Fruit fly (Drosophila melanogaster) whole organism, embryonic: ENCODE data around the gene Tcs3.

Experiments used
- BEAF-32 ChIP-seq: fragments of 200-800 bp; sonication (Bioruptor generic); optimal IDR thresholded peaks from 3 replicates; lab custom pipeline; 2017; ENCODE audit warnings: missing biosample characterization, missing genetic modification characterization, mild to moderate bottlenecking, moderate library complexity, missing genetic modification reagents
- Blimp-1 ChIP-seq: fragments of 200-800 bp; sonication (Bioruptor generic); optimal IDR thresholded peaks from 3 replicates; lab custom pipeline; 2018; ENCODE audit warnings: missing biosample characterization, missing genetic modification characterization, mild to moderate bottlenecking, moderate library complexity, missing genetic modification reagents
- CG10147 ChIP-seq: fragments of 200-800 bp; sonication (Bioruptor generic); optimal IDR thresholded peaks from 2 replicates; lab custom pipeline; 2019; ENCODE audit warnings: missing biosample characterization, mild to moderate bottlenecking, missing genetic modification characterization, moderate library complexity
- CG10366 ChIP-seq: fragments of 200-800 bp; sonication (Bioruptor generic); IDR thresholded peaks from 2 replicates; pipeline ENCODE4 v1.3.6; 2022; ENCODE audit warnings: missing biosample characterization, missing genetic modification characterization
- CG11504 ChIP-seq: fragments of 200-800 bp; sonication (Bioruptor generic); optimal IDR thresholded peaks from 3 replicates; lab custom pipeline; 2019; ENCODE audit warnings: missing biosample characterization, mild to moderate bottlenecking, missing genetic modification characterization, moderate library complexity
- CG11560 ChIP-seq: fragments of 200-800 bp; sonication (Bioruptor generic); IDR thresholded peaks from 3 replicates; pipeline ENCODE4 v1.3.6; 2022; ENCODE audit warnings: missing biosample characterization, missing genetic modification characterization
- CG13424 ChIP-seq: fragments of 200-800 bp; sonication (Bioruptor generic); optimal IDR thresholded peaks from 2 replicates; lab custom pipeline; 2019; ENCODE audit warnings: missing biosample characterization, mild to moderate bottlenecking, missing genetic modification characterization, moderate library complexity
- CG13894 ChIP-seq: fragments of 200-800 bp; sonication (Bioruptor generic); optimal IDR thresholded peaks from 3 replicates; lab custom pipeline; 2018; ENCODE audit warnings: missing biosample characterization, mild to moderate bottlenecking, missing genetic modification characterization, moderate library complexity
- CG17612 ChIP-seq: fragments of 200-800 bp; sonication (Bioruptor generic); IDR thresholded peaks from 2 replicates; pipeline ENCODE4 v1.3.6; 2022; ENCODE audit warnings: missing biosample characterization, missing genetic modification characterization
- CG18764 ChIP-seq: fragments of 200-800 bp; sonication (Bioruptor generic); optimal IDR thresholded peaks from 3 replicates; lab custom pipeline; 2016; ENCODE audit warnings: missing biosample characterization, missing genetic modification characterization
- CG2199 ChIP-seq: fragments of 200-800 bp; sonication (Bioruptor generic); IDR thresholded peaks from 3 replicates; pipeline ENCODE4 v1.3.6; 2022; ENCODE audit warnings: missing biosample characterization, missing genetic modification characterization
- CG3281 ChIP-seq: fragments of 200-800 bp; sonication (Bioruptor generic); optimal IDR thresholded peaks from 3 replicates; lab custom pipeline; 2017; ENCODE audit warnings: missing biosample characterization, mild to moderate bottlenecking, missing genetic modification characterization
- CG34376 ChIP-seq: fragments of 200-800 bp; sonication (Bioruptor generic); optimal IDR thresholded peaks from 2 replicates; lab custom pipeline; 2018; ENCODE audit warnings: missing biosample characterization, mild to moderate bottlenecking, missing genetic modification characterization
- CG5953 ChIP-seq: fragments of 200-800 bp; sonication (Bioruptor generic); IDR thresholded peaks from 2 replicates; pipeline ENCODE4 v1.3.6; 2022; ENCODE audit warnings: missing biosample characterization, missing genetic modification characterization
- CG6765 ChIP-seq: fragments of 200-800 bp; sonication (Bioruptor generic); optimal IDR thresholded peaks from 3 replicates; lab custom pipeline; 2017; ENCODE audit warnings: missing biosample characterization, mild to moderate bottlenecking, missing genetic modification characterization
- CG7839 ChIP-seq: fragments of 200-800 bp; sonication (Bioruptor generic); optimal IDR thresholded peaks from 3 replicates; lab custom pipeline; 2018; ENCODE audit warnings: missing biosample characterization, mild to moderate bottlenecking, missing genetic modification characterization, moderate library complexity
- CG8478 ChIP-seq: fragments of >200 bp; optimal IDR thresholded peaks from 2 replicates; lab custom pipeline; 2018
- Dbx ChIP-seq: fragments of 200-800 bp; sonication (Bioruptor generic); IDR thresholded peaks from 3 replicates; pipeline ENCODE4 v1.3.6; 2022; ENCODE audit warnings: missing biosample characterization, missing genetic modification characterization
- Dfd ChIP-seq, 2 experiments: fragments of >200 bp; optimal IDR thresholded peaks; 2 replicates each; lab custom pipeline; 2017; ENCODE audit warnings: missing biosample characterization in 2 of 2, missing genetic modification characterization in 2 of 2
- Dip3 ChIP-seq: fragments of 200-800 bp; sonication (Bioruptor generic); optimal IDR thresholded peaks from 3 replicates; lab custom pipeline; 2016; ENCODE audit warnings: missing biosample characterization, missing genetic modification characterization
- Dp ChIP-seq: fragments of 200-800 bp; sonication (Bioruptor generic); optimal IDR thresholded peaks from 2 replicates; lab custom pipeline; 2018; ENCODE audit warnings: missing biosample characterization, mild to moderate bottlenecking, missing genetic modification characterization, moderate library complexity
- Ets97D ChIP-seq: fragments of 200-800 bp; sonication (Bioruptor generic); optimal IDR thresholded peaks from 3 replicates; lab custom pipeline; 2016; ENCODE audit warnings: missing biosample characterization, missing genetic modification characterization
- HLH4C ChIP-seq: fragments of 200-800 bp; sonication (Bioruptor generic); IDR thresholded peaks from 3 replicates; pipeline ENCODE4 v1.3.6; 2022; ENCODE audit warnings: missing biosample characterization, missing genetic modification characterization; ENCODE audit not compliant: partially characterized antibody
- Hr51 ChIP-seq, 2 experiments: fragments of 200-800 bp; sonication (Bioruptor generic); optimal IDR thresholded peaks; 2 replicates in 1 of 2; 3 replicates in 1 of 2; lab custom pipeline; 2016 to 2018; ENCODE audit warnings: missing biosample characterization in 2 of 2, missing genetic modification characterization in 2 of 2, mild to moderate bottlenecking in 1 of 2, moderate library complexity in 1 of 2
- MESR4 ChIP-seq: fragments of 200-800 bp; sonication (Bioruptor generic); optimal IDR thresholded peaks from 2 replicates; lab custom pipeline; 2018; ENCODE audit warnings: missing biosample characterization, mild to moderate bottlenecking, missing genetic modification characterization, moderate library complexity
- Ptx1 ChIP-seq: fragments of 200-800 bp; sonication (Bioruptor generic); IDR thresholded peaks from 2 replicates; pipeline ENCODE4 v1.3.6; 2022; ENCODE audit warnings: missing biosample characterization, missing genetic modification characterization
- chif ChIP-seq, 2 experiments: fragments of 200-800 bp; sonication (Bioruptor generic); optimal IDR thresholded peaks; 3 replicates each; lab custom pipeline; 2016; ENCODE audit warnings: missing biosample characterization in 2 of 2, missing genetic modification characterization in 2 of 2
- croc ChIP-seq: fragments of 200-800 bp; sonication (Bioruptor generic); conservative IDR thresholded peaks from 3 replicates; pipeline ENCODE4 v1.3.6; 2022; ENCODE audit warnings: missing biosample characterization, missing genetic modification characterization
- da ChIP-seq: fragments of 200-800 bp; sonication (Bioruptor generic); optimal IDR thresholded peaks from 2 replicates; lab custom pipeline; 2016; ENCODE audit warnings: missing biosample characterization, missing genetic modification characterization
- esg ChIP-seq: fragments of 200-800 bp; sonication (Bioruptor generic); conservative IDR thresholded peaks from 2 replicates; pipeline ENCODE4 v1.3.6; 2022; ENCODE audit warnings: missing biosample characterization, missing genetic modification characterization
- fd3F ChIP-seq: fragments of 200-800 bp; sonication (Bioruptor generic); optimal IDR thresholded peaks from 2 replicates; lab custom pipeline; 2018; ENCODE audit warnings: missing biosample characterization, mild to moderate bottlenecking, missing genetic modification characterization, moderate library complexity
- gsb-n ChIP-seq: fragments of 200-800 bp; sonication (Bioruptor generic); optimal IDR thresholded peaks from 3 replicates; lab custom pipeline; 2018; ENCODE audit warnings: missing biosample characterization, mild to moderate bottlenecking, missing genetic modification characterization
- kni ChIP-seq: fragments of 200-800 bp; sonication (Bioruptor generic); optimal IDR thresholded peaks from 3 replicates; lab custom pipeline; 2017; ENCODE audit warnings: mild to moderate bottlenecking, missing biosample characterization, missing genetic modification reagents, missing genetic modification characterization
- lbe ChIP-seq: fragments of 200-800 bp; sonication (Bioruptor generic); optimal IDR thresholded peaks from 2 replicates; lab custom pipeline; 2016; ENCODE audit warnings: missing biosample characterization, mild to moderate bottlenecking, missing genetic modification characterization
- lola ChIP-seq, 3 experiments: fragments of >200 bp in 2 of 3; fragments of 200-800 bp in 1 of 3; sonication (Bioruptor generic) in 1 of 3; optimal IDR thresholded peaks; 2 replicates each; lab custom pipeline; 2017 to 2019; ENCODE audit warnings: missing biosample characterization in 3 of 3, missing genetic modification characterization in 3 of 3, mild to moderate bottlenecking in 1 of 3, moderate library complexity in 1 of 3
- nmo ChIP-seq: fragments of 200-800 bp; sonication (Bioruptor generic); optimal IDR thresholded peaks from 2 replicates; lab custom pipeline; 2018; ENCODE audit warnings: missing biosample characterization, mild to moderate bottlenecking, missing genetic modification characterization, moderate library complexity
- onecut ChIP-seq: fragments of 200-800 bp; sonication (Bioruptor generic); IDR thresholded peaks from 2 replicates; pipeline ENCODE4 v1.3.6; 2022; ENCODE audit warnings: missing biosample characterization, missing genetic modification characterization
- otp ChIP-seq: fragments of 200-800 bp; sonication (Bioruptor generic); IDR thresholded peaks from 3 replicates; pipeline ENCODE4, ENCODE4 v1.3.6; 2022; ENCODE audit warnings: missing biosample characterization, missing genetic modification characterization
- pum ChIP-seq: fragments of 200-800 bp; sonication (Bioruptor generic); optimal IDR thresholded peaks from 2 replicates; lab custom pipeline; 2016; ENCODE audit warnings: missing biosample characterization, missing genetic modification characterization
- pzg ChIP-seq: fragments of 200-800 bp; sonication (Bioruptor generic); optimal IDR thresholded peaks from 3 replicates; lab custom pipeline; 2018; ENCODE audit warnings: missing biosample characterization, mild to moderate bottlenecking, missing genetic modification characterization, moderate library complexity
- row ChIP-seq: fragments of 200-800 bp; sonication (Bioruptor generic); IDR thresholded peaks from 3 replicates; pipeline ENCODE4 v1.3.6; 2022; ENCODE audit warnings: missing biosample characterization, missing genetic modification characterization
- tap ChIP-seq: fragments of 200-800 bp; optimal IDR thresholded peaks from 3 replicates; lab custom pipeline; 2019; ENCODE audit warnings: missing biosample characterization, mild to moderate bottlenecking, missing genetic modification characterization, moderate library complexity
- tio ChIP-seq: fragments of 200-800 bp; sonication (Bioruptor generic); optimal IDR thresholded peaks from 2 replicates; lab custom pipeline; 2017; ENCODE audit warnings: missing biosample characterization, missing genetic modification characterization, inconsistent platforms
- usp ChIP-seq: fragments of >200 bp; optimal IDR thresholded peaks from 2 replicates; lab custom pipeline; 2017; ENCODE audit warnings: missing biosample characterization, missing genetic modification characterization

Gene Tcs3

dm6 chr3L:16351770-16352429, at the start of gene Tcs3, which contains the start of gene Golgin104 (continued):
- TF ChIP-seq CG3281 (no peak), CG17612 (no peak), onecut (GFP tag; lab: Robert Waterston, UW) (no peak), otp (GFP tag; lab: Robert Waterston, UW) (0 out of 3 replicates have a peak, but pooled peaks have one; percentile 21), CG13894 (no peak), Ets97D (GFP tag; lab: Kevin White, UChicago) (peak; percentile 26), fd3F (GFP tag; lab: Kevin White, UChicago) (no peak), Dfd (GFP tag; optimal IDR thresholded peaks at IDR 0.05; lab: Kevin White, UChicago) (no peak), da (GFP tag; lab: Kevin White, UChicago) (no peak), usp (GFP tag; lab: Kevin White, UChicago) (no peak), Dp (GFP tag; lab: Kevin White, UChicago) (peak; percentile 45), pzg (GFP tag; lab: Kevin White, UChicago) (peak; percentile 75), CG11560 (tag; lab: Robert Waterston, UW) (no peak), CG2199 (GFP tag; lab: Robert Waterston, UW) (no peak), CG5953 (GFP tag; lab: Robert Waterston, UW) (no peak)

DNA sequence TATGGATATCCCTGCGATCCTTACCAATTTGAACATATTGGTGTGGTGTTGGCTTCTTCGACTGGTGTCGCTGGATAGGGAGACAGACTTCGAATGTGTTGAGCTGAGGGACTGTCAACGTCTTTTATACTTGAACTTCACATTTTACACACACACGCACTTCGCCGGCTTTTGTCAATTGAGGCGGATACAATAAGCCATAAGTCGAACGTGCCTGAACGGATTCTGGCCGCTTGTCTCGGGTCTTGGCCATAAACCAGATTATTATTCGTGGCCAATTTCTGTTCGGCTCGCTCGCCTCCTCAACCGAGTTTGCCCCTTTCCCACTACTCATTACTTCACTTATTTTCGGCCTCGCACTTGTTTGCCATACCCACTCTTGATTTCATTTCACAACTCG, 48.7 kb upstream of the Tcs3 start, which contains the start of gene CG13044:
TSS of gene CG13044 (minus strand) at position 101 of the 400 bp plus-strand sequence.
- TF ChIP-seq CG10147 (GFP tag; lab: Kevin White, UChicago) (no peak), CG8478 (lab: Kevin White, UChicago) (no peak), Blimp-1 (GFP tag; lab: Kevin White, UChicago) (peak; percentile 16), CG10366 (no peak), lola (GFP tag; optimal IDR thresholded peaks at IDR 0.05; lab: Kevin White, UChicago) (no peak), croc (no peak), Dbx (GFP tag; lab: Robert Waterston, UW) (no peak)

dm6 chr3L:16303982-16304381, 47.8 kb upstream of the Tcs3 start, which contains the start of gene CG43249:
Gene CG43249 (plus strand): TSS chr3L:16304282.
- TF ChIP-seq HLH4C (GFP tag; lab: Robert Waterston, UW), result no peak
- TF ChIP-seq BEAF-32 (GFP tag; lab: Kevin White, UChicago), result no peak
- TF ChIP-seq CG18764 (GFP tag; lab: Kevin White, UChicago), result no peak
- no peak for TF ChIP-seq esg (GFP tag; lab: Robert Waterston, UW)
- TF ChIP-seq Dip3 (GFP tag; lab: Kevin White, UChicago), result no peak
- no peak for TF ChIP-seq lbe
- TF ChIP-seq Dfd (GFP tag; optimal IDR thresholded peaks at IDR 0.05; lab: Kevin White, UChicago), result no peak
- no peak for TF ChIP-seq CG34376
- TF ChIP-seq chif (GFP tag; optimal IDR thresholded peaks at IDR 0.05; lab: Kevin White, UChicago), result no peak
- TF ChIP-seq CG10147 (GFP tag; lab: Kevin White, UChicago), result no peak
- TF ChIP-seq tio (GFP tag; lab: Kevin White, UChicago), result no peak
- no peak for TF ChIP-seq MESR4

- peak; percentile 34 for TF ChIP-seq CG13424
- no peak for TF ChIP-seq CG6765 (GFP tag; lab: Kevin White, UChicago)
- TF ChIP-seq row (GFP tag; lab: Robert Waterston, UW), result peak; percentile 41; the same call in 1 of the 3 replicates
- peak; percentile 26 for TF ChIP-seq CG7839 (tag; lab: Kevin White, UChicago)
- TF ChIP-seq pum, result no peak
- TF ChIP-seq kni, result no peak
- TF ChIP-seq nmo (GFP tag; lab: Kevin White, UChicago), result peak; percentile 10
- peak; percentile 35; the same call in 1 of the 2 replicates for TF ChIP-seq Ptx1
- TF ChIP-seq gsb-n, result peak; percentile 58
- TF ChIP-seq Hr51 (GFP tag; optimal IDR thresholded peaks at IDR 0.05; lab: Kevin White, UChicago), result peak in 1 of 2 experiments; percentile 37
- peak; percentile 22 for TF ChIP-seq tap
- peak; percentile 59 for TF ChIP-seq CG11504 (tag; lab: Kevin White, UChicago)
These were observed 45.8 kb upstream of the Tcs3 start, which contains the start of the genes CG13043 and CG13063 for dm6 chr3L:16305820-16306650. Gene CG13043 (minus strand): TSS chr3L:16305870. Gene CG13063 (plus strand): TSS chr3L:16306600.
